Worm (Caenorhabditis elegans) whole organism, late embryonic: ENCODE data around the gene F13H10.5.

Experiments
- C08G9.2 ChIP-seq: sonication (generic microtip); optimal IDR thresholded peaks from 2 replicates; lab custom pipeline; 2016; ENCODE audit warnings: mild to moderate bottlenecking, missing genetic modification characterization, moderate library complexity, missing compliant biosample characterization
- C38D4.7 ChIP-seq: fragments of 200-800 bp; sonication (Bioruptor generic); optimal IDR thresholded peaks from 2 replicates; lab custom pipeline; 2018; ENCODE audit warnings: mild to moderate bottlenecking, missing genetic modification characterization, moderate library complexity, missing compliant biosample characterization
- F13H6.1 ChIP-seq: sonication (generic microtip); optimal IDR thresholded peaks from 2 replicates; lab custom pipeline; 2016; ENCODE audit warnings: missing genetic modification characterization, missing compliant biosample characterization
- K02D7.2 ChIP-seq: sonication (generic microtip); optimal IDR thresholded peaks from 2 replicates; lab custom pipeline; 2017; ENCODE audit warnings: mild to moderate bottlenecking, missing genetic modification characterization, missing compliant biosample characterization
- K09A11.1 ChIP-seq: sonication (generic microtip); optimal IDR thresholded peaks from 2 replicates; lab custom pipeline; 2017; ENCODE audit warnings: antibody characterized with exemption, mild to moderate bottlenecking, missing genetic modification characterization, missing compliant biosample characterization; ENCODE audit not compliant: insufficient read depth
- T23F11.4 ChIP-seq: fragments of 200-800 bp; sonication (Bioruptor generic); optimal IDR thresholded peaks from 2 replicates; lab custom pipeline; 2018; ENCODE audit warnings: mild to moderate bottlenecking, missing genetic modification characterization, missing compliant biosample characterization
- ahr-1 ChIP-seq: sonication (generic microtip); optimal IDR thresholded peaks from 2 replicates; lab custom pipeline; 2016; ENCODE audit warnings: missing genetic modification characterization, missing compliant biosample characterization
- ama-1 ChIP-seq: fragments of 150-350 bp; optimal IDR thresholded peaks from 2 replicates; lab custom pipeline; 2014
- ceh-14 ChIP-seq: sonication (generic microtip); optimal IDR thresholded peaks from 2 replicates; lab custom pipeline; 2016; ENCODE audit warnings: missing genotype, missing genetic modification characterization, missing compliant biosample characterization
- ceh-19 ChIP-seq: fragments of 200-800 bp; sonication (Bioruptor generic); optimal IDR thresholded peaks from 2 replicates; lab custom pipeline; 2018; ENCODE audit warnings: mild to moderate bottlenecking, missing genetic modification characterization, missing compliant biosample characterization
- ceh-22 ChIP-seq: sonication (generic microtip); optimal IDR thresholded peaks from 2 replicates; lab custom pipeline; 2017; ENCODE audit warnings: missing biosample characterization, missing genetic modification characterization
- ceh-48 ChIP-seq: sonication (generic microtip); optimal IDR thresholded peaks from 2 replicates; lab custom pipeline; 2016; ENCODE audit warnings: missing genetic modification characterization, inconsistent platforms, missing compliant biosample characterization
- dve-1 ChIP-seq: sonication (generic microtip); optimal IDR thresholded peaks from 2 replicates; lab custom pipeline; 2017; ENCODE audit warnings: antibody characterized with exemption, mild to moderate bottlenecking, missing genetic modification characterization, missing compliant biosample characterization
- elt-2 ChIP-seq: sonication (generic microtip); optimal IDR thresholded peaks from 2 replicates; lab custom pipeline; 2016; ENCODE audit warnings: missing genetic modification reagents, missing genetic modification characterization, missing compliant biosample characterization
- elt-4 ChIP-seq: sonication (generic microtip); optimal IDR thresholded peaks from 2 replicates; lab custom pipeline; 2016; ENCODE audit warnings: missing genetic modification characterization, missing compliant biosample characterization
- eyg-1 ChIP-seq: sonication (generic microtip); optimal IDR thresholded peaks from 2 replicates; lab custom pipeline; 2016; ENCODE audit warnings: missing genotype, missing genetic modification characterization, missing compliant biosample characterization
- fax-1 ChIP-seq: sonication (generic microtip); optimal IDR thresholded peaks from 2 replicates; lab custom pipeline; 2016; ENCODE audit warnings: missing genotype, missing genetic modification characterization, missing compliant biosample characterization
- fkh-10 ChIP-seq: fragments of 150-350 bp; optimal IDR thresholded peaks from 2 replicates; lab custom pipeline; 2014; ENCODE audit warnings: missing biosample characterization, missing genetic modification reagents, missing genetic modification characterization
- fkh-6 ChIP-seq: sonication (generic microtip); optimal IDR thresholded peaks from 2 replicates; lab custom pipeline; 2016; ENCODE audit warnings: missing genetic modification characterization, missing compliant biosample characterization
- lim-6 ChIP-seq: sonication (generic microtip); optimal IDR thresholded peaks from 2 replicates; lab custom pipeline; 2016; ENCODE audit warnings: missing genetic modification characterization, missing compliant biosample characterization
- lin-11 ChIP-seq: fragments of 200-800 bp; sonication (Bioruptor generic); optimal IDR thresholded peaks from 2 replicates; lab custom pipeline; 2018; ENCODE audit warnings: mild to moderate bottlenecking, missing genetic modification characterization, missing compliant biosample characterization
- madf-2 ChIP-seq: sonication (generic microtip); optimal IDR thresholded peaks from 2 replicates; lab custom pipeline; 2017; ENCODE audit warnings: missing genetic modification characterization, missing compliant biosample characterization
- nfya-1 ChIP-seq: sonication (generic microtip); optimal IDR thresholded peaks from 2 replicates; lab custom pipeline; 2017; ENCODE audit warnings: missing genetic modification characterization, mild to moderate bottlenecking, missing compliant biosample characterization, antibody characterized with exemption, moderate library complexity
- nhr-232 ChIP-seq: sonication (generic microtip); optimal IDR thresholded peaks from 2 replicates; lab custom pipeline; 2016; ENCODE audit warnings: missing genetic modification characterization, missing compliant biosample characterization
- pat-9 ChIP-seq: fragments of 200-800 bp; sonication (Bioruptor generic); optimal IDR thresholded peaks from 2 replicates; lab custom pipeline; 2018; ENCODE audit warnings: mild to moderate bottlenecking, missing genetic modification characterization, moderate library complexity, missing compliant biosample characterization
- pax-1 ChIP-seq: fragments of 150-350 bp; optimal IDR thresholded peaks from 2 replicates; lab custom pipeline; 2014; ENCODE audit warnings: missing biosample characterization, missing genetic modification characterization
- pha-4 ChIP-seq: fragments of 150-350 bp; optimal IDR thresholded peaks from 2 replicates; lab custom pipeline; 2018; ENCODE audit warnings: missing biosample characterization, missing genetic modification reagents, missing genetic modification characterization
- pros-1 ChIP-seq: fragments of 150-350 bp; optimal IDR thresholded peaks from 2 replicates; lab custom pipeline; 2014; ENCODE audit warnings: missing biosample characterization, missing genetic modification reagents, missing genetic modification characterization
- sdc-2 ChIP-seq: sonication (generic microtip); optimal IDR thresholded peaks from 2 replicates; lab custom pipeline; 2016; ENCODE audit warnings: missing genotype, missing genetic modification characterization, missing compliant biosample characterization
- sox-2 ChIP-seq: fragments of 200-800 bp; sonication (Bioruptor generic); IDR thresholded peaks from 2 replicates; pipeline ENCODE4 v1.3.6; 2022; ENCODE audit warnings: missing genetic modification reagents, missing genetic modification characterization, missing compliant biosample characterization
- sox-4 ChIP-seq: sonication (generic microtip); optimal IDR thresholded peaks from 2 replicates; lab custom pipeline; 2017; ENCODE audit warnings: mild to moderate bottlenecking, missing genetic modification characterization, inconsistent platforms, missing compliant biosample characterization
- syd-9 ChIP-seq: sonication (generic microtip); optimal IDR thresholded peaks from 2 replicates; lab custom pipeline; 2016; ENCODE audit warnings: mild to moderate bottlenecking, missing genetic modification characterization, moderate library complexity, missing compliant biosample characterization
- tbx-7 ChIP-seq: sonication (generic microtip); optimal IDR thresholded peaks from 2 replicates; lab custom pipeline; 2016; ENCODE audit warnings: missing genotype, missing genetic modification characterization, missing compliant biosample characterization
- ttx-3 ChIP-seq: sonication (generic microtip); optimal IDR thresholded peaks from 2 replicates; lab custom pipeline; 2016; ENCODE audit warnings: missing genetic modification reagents, missing genetic modification characterization, missing compliant biosample characterization
- unc-42 ChIP-seq: sonication (generic microtip); optimal IDR thresholded peaks from 2 replicates; lab custom pipeline; 2016; ENCODE audit warnings: missing genotype, missing genetic modification characterization, missing compliant biosample characterization
- zip-5 ChIP-seq: sonication (generic microtip); optimal IDR thresholded peaks from 2 replicates; lab custom pipeline; 2016; ENCODE audit warnings: missing genetic modification characterization, missing compliant biosample characterization
- ztf-16 ChIP-seq: sonication (generic microtip); optimal IDR thresholded peaks from 2 replicates; lab custom pipeline; 2017; ENCODE audit warnings: missing genetic modification characterization, missing compliant biosample characterization

F13H10.5 gene

ce11 chrIV:11029412-11029811, 38.6 kb downstream of the F13H10.5 start, which contains the start of gene hrg-5:
TSS of gene hrg-5 (minus strand) at chrIV:11029428.
- TF ChIP-seq ttx-3 (no peak), eyg-1 (tag; lab: Kevin White, UChicago) (no peak), syd-9 (tag; lab: Kevin White, UChicago) (no peak)

DNA sequence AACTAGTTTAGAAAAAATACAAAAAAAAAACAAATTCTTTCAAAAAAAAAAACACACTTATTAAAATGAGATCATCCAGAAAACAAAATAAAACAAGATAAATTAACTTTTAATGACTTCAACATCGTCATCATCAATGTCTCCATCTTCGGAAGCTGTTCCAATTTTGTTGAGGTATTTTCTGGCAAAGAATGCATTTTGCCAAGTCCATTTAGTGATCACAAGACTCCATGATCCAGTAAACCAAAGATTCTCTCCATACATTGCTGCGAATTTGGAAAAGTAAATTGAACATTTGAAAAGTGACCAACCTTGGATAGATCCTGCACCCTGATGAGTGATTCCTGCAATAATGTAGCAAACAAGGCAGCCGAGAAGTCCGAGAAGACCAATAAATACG, 39.3 kb downstream of the F13H10.5 start:
- TF ChIP-seq fkh-10 (GFP tag; lab: Kevin White, UChicago) (no peak), K09A11.1 (tag; lab: Kevin White, UChicago) (no peak), lin-11 (tag; lab: Kevin White, UChicago) (no peak), K02D7.2 (tag; lab: Kevin White, UChicago) (no peak), fax-1 (tag; lab: Kevin White, UChicago) (no peak), T23F11.4 (GFP tag; lab: Kevin White, UChicago) (no peak), sox-4 (tag; lab: Kevin White, UChicago) (no peak), ceh-48 (no peak), nfya-1 (tag; lab: Kevin White, UChicago) (no peak), sox-2 (GFP tag; lab: Robert Waterston, UW) (no peak)

- no peak for TF ChIP-seq madf-2 (tag; lab: Kevin White, UChicago)
- no peak for TF ChIP-seq syd-9 (tag; lab: Kevin White, UChicago)
- TF ChIP-seq, all 69 proteins: peak for 0
Observed at ce11 chrIV:11030893-11031292, 40.1 kb downstream of the F13H10.5 start, which contains the start of gene hrg-4. TSS of gene hrg-4 (minus strand) at chrIV:11030993.

- TF ChIP-seq pros-1 (tag; lab: Kevin White, UChicago) (no peak), ama-1 (lab: Kevin White, UChicago) (no peak), pat-9 (tag; lab: Kevin White, UChicago) (no peak), elt-2 (no peak), tbx-7 (no peak), ceh-22 (tag; lab: Kevin White, UChicago) (no peak), C38D4.7 (GFP tag; lab: Kevin White, UChicago) (no peak), T23F11.4 (GFP tag; lab: Kevin White, UChicago) (no peak)
Observed at ce11 chrIV:11031640-11032039, 40.8 kb downstream of the F13H10.5 start.

ce11 chrIV:11032288-11032687, 41.5 kb downstream of the F13H10.5 start, which contains the start of gene hrg-6:
TSS of gene hrg-6 (plus strand) at chrIV:11032588.
- TF ChIP-seq dve-1 (tag; lab: Kevin White, UChicago), result no peak
- TF ChIP-seq fax-1 (tag; lab: Kevin White, UChicago), result no peak
- no peak for TF ChIP-seq fkh-10 (GFP tag; lab: Kevin White, UChicago)
- TF ChIP-seq ahr-1 (tag; lab: Kevin White, UChicago), result no peak
- no peak for TF ChIP-seq elt-4 (tag; lab: Kevin White, UChicago)

DNA sequence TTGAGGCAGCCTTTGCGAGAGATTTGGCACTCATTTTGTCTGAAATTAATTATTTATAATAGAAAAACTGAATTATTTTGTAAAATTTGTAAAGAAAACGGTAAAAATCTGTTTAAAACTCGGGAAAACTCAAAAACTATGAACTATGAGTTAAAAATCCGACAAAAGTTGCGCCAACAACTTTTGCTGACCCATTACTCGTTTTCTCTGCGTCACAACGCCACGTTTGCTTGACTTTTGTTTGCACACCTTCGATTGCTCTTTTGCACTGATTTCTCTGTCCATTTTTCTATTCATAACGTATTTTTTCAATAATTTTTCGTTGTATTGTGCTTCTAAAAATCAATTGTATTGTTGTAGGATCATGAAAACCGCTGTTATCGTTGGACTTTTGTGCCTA, 45.4 kb downstream of the F13H10.5 start, which contains the start of gene fkb-1:
fkb-1 (plus strand) TSS at position 361 of the 400 bp plus-strand sequence.
- TF ChIP-seq elt-2 (peak; percentile 19), sdc-2 (tag; lab: Kevin White, UChicago) (no peak), ceh-19 (GFP tag; lab: Kevin White, UChicago) (no peak), nfya-1 (tag; lab: Kevin White, UChicago) (peak; percentile 35), madf-2 (tag; lab: Kevin White, UChicago) (no peak), pax-1 (tag; lab: Kevin White, UChicago) (peak; percentile 60)

DNA sequence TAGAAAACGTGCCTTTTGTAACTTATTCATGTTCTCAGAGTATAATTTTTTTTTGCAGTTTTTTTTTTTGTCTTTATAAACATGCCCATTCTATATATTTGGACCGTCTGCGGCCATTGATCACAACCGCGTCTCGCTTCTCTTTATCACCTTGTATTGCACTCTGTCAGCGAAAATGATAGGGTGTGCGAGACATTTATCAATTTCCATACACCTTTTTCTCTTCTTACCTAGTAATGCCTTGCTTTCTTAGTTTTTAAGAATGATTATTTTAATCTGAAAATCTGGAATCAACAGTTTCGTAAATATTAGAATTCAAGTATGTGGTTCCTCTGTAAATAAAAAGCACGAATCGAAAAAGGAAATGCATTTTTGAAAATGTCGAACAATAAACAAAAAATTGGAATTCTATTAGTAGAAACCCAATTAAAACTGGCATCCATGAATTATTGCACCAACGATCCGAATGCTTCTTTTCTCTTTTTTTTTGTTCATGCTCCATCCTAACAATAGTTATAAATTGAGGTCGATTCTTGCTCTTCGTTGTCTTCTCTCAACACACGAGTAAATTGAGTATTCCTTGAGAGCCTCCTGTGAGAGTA, 46.4 kb downstream of the F13H10.5 start:
- no peak for TF ChIP-seq lim-6 (tag; lab: Kevin White, UChicago)
- no peak for TF ChIP-seq ceh-14
- TF ChIP-seq syd-9 (tag; lab: Kevin White, UChicago), result no peak
- TF ChIP-seq unc-42 (tag; lab: Kevin White, UChicago), result peak; percentile 32
- TF ChIP-seq K09A11.1 (tag; lab: Kevin White, UChicago), result no peak
- TF ChIP-seq lin-11 (tag; lab: Kevin White, UChicago), result no peak
- TF ChIP-seq F13H6.1, result no peak
- no peak for TF ChIP-seq zip-5 (tag; lab: Kevin White, UChicago)
- TF ChIP-seq sdc-2 (tag; lab: Kevin White, UChicago), result no peak
- no peak for TF ChIP-seq tbx-7
- TF ChIP-seq pha-4 (tag; lab: Kevin White, UChicago), result no peak
- TF ChIP-seq nhr-232 (tag; lab: Kevin White, UChicago), result no peak
- TF ChIP-seq fkh-6 (tag; lab: Kevin White, UChicago), result no peak
- no peak for TF ChIP-seq ztf-16 (tag; lab: Kevin White, UChicago)
- TF ChIP-seq C08G9.2, result no peak
- peak; percentile 44 for TF ChIP-seq elt-2
- TF ChIP-seq, all 69 proteins: peak for 2
